Worm (Caenorhabditis elegans): ENCODE data around the gene F22F7.4.

Gene F22F7.4

DNA sequence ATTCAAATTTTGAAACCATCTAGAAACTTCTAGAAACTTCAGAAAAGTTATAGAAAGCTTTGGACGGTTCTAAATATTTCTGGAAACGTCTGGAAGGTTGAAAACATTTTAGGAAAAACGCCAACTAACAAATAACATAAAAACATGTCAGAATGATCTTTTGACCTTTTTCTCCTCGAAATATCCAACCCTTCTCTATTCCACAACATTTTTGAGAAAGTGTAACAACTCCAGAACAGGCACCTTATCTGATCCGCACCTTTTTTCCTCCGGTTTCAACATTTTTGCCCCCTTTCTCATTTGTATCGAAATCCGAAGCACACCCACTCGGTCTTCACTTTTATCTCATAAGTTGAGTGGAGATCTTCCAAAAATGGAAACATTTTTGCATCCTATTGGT lies 4.5 kb upstream of the F22F7.4 start, which contains the start of gene F22F7.3:
TSS of gene F22F7.3 (plus strand) at position 301 of the 400 bp plus-strand sequence.
- TF ChIP-seq rpc-1 (optimal IDR thresholded peaks at IDR 0.05) (no peak), rpc-1 (tag; optimal IDR thresholded peaks at IDR 0.05) (no peak), snpc-1.3 (tag; optimal IDR thresholded peaks at IDR 0.05; ENCODE audit: insufficient read depth) (no peak), Y53F4B.3 (GFP tag; IDR thresholded peaks at IDR 0.05) (no peak), snpc-3.4 (tag; optimal IDR thresholded peaks at IDR 0.05) (no peak), him-1 (tag; optimal IDR thresholded peaks at IDR 0.05) (no peak), egl-18 (GFP tag; IDR thresholded peaks at IDR 0.05) (no peak), lin-54 (GFP tag; optimal IDR thresholded peaks at IDR 0.05) (no peak), ZK185.1 (tag; optimal IDR thresholded peaks at IDR 0.05; ENCODE audit: poor library complexity, severe bottlenecking) (no peak), B0336.3 (GFP tag; IDR thresholded peaks at IDR 0.05) (no peak), F33H1.4 (GFP tag; IDR thresholded peaks at IDR 0.05) (no peak), ztf-25 (GFP tag; IDR thresholded peaks at IDR 0.05) (no peak), lsy-27 (tag; optimal IDR thresholded peaks at IDR 0.05; ENCODE audit: borderline replicate concordance, insufficient read depth) (no peak), B0035.1 (tag; optimal IDR thresholded peaks at IDR 0.05) (no peak), mel-28 (tag; optimal IDR thresholded peaks at IDR 0.05; ENCODE audit: borderline replicate concordance) (no peak), sptf-2 (GFP tag; optimal IDR thresholded peaks at IDR 0.05) (no peak), athp-1 (tag; optimal IDR thresholded peaks at IDR 0.05) (no peak), cebp-1 (GFP tag; IDR thresholded peaks at IDR 0.05) (no peak), cebp-1 (tag; optimal IDR thresholded peaks at IDR 0.05) (no peak), attf-3 (GFP tag; conservative IDR thresholded peaks at IDR 0.05) (no peak), nfya-1 (tag; optimal IDR thresholded peaks at IDR 0.05; ENCODE audit: borderline replicate concordance, insufficient read depth) (no peak)

DNA sequence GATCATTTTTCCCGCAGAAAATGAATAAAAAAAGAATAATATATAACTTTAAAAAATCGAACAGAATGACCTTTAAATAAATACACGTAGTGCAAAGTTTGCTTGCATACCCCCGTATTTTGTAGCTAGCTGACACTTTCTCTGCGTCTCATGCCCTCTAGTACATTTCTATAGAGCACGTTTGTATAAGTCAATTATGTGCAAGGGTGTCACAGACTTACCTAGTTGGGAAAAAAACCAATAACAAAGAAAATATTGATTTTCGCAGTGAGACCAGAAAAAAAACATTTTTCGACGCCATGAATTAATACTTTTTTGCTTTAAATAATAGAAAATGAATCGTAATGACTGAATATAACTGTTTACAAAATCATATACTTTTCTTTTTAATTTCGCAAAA lies 3.4 kb upstream of the F22F7.4 start, which contains the start of gene ckb-4:
TSS of gene ckb-4 (minus strand) at position 140 of the 400 bp plus-strand sequence.
- TF ChIP-seq nhr-80 (tag; optimal IDR thresholded peaks at IDR 0.05), result peak; percentile 22
- no peak for TF ChIP-seq F52B5.7 (tag; optimal IDR thresholded peaks at IDR 0.05)

DNA sequence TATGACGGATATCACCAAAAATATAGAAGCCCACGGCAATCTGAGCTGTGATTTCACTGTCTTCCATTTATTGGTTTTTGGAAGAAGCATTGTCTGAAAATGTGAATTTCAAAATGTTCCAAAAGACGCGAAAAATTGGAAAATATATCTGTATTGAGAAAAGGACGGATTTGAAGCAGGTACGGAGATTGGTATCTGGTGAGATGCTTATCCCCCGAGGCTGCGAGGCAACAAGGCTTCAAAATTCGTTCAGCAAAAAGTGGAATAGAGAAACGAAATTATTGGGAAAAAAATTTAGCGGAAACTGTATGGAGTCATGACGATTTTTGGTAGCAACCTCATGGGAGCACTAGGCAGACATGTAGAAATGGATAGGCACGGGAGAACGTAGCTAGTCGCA lies 2.8 kb downstream of the F22F7.4 start, which contains the start of gene F36F12.1:
TSS of gene F36F12.1 (minus strand) at position 101 of the 400 bp plus-strand sequence.
- TF ChIP-seq attf-5 (GFP tag; optimal IDR thresholded peaks at IDR 0.05) (no peak), rpc-1 (optimal IDR thresholded peaks at IDR 0.05) (no peak), rpc-1 (tag; optimal IDR thresholded peaks at IDR 0.05) (no peak), B0261.1 (tag; optimal IDR thresholded peaks at IDR 0.05) (no peak), F49E8.2 (tag; optimal IDR thresholded peaks at IDR 0.05; ENCODE audit: insufficient read depth) (no peak), bed-2 (GFP tag; IDR thresholded peaks at IDR 0.05) (no peak), B0035.1 (tag; optimal IDR thresholded peaks at IDR 0.05) (no peak), repo-1 (tag; optimal IDR thresholded peaks at IDR 0.05) (no peak), athp-1 (tag; optimal IDR thresholded peaks at IDR 0.05) (no peak), mxl-1 (tag; optimal IDR thresholded peaks at IDR 0.05) (no peak), rec-8 (tag; optimal IDR thresholded peaks at IDR 0.05) (no peak), snpc-4 (GFP tag; optimal IDR thresholded peaks at IDR 0.05) (no peak), snpc-4 (tag; optimal IDR thresholded peaks at IDR 0.05) (no peak), F55B11.4 (tag; optimal IDR thresholded peaks at IDR 0.05; ENCODE audit: borderline replicate concordance, insufficient read depth) (no peak), lag-1 (GFP tag; IDR thresholded peaks at IDR 0.05) (no peak), F57A8.1 (GFP tag; optimal IDR thresholded peaks at IDR 0.05) (no peak), pbrm-1 (GFP tag; IDR thresholded peaks at IDR 0.05) (no peak)

Data from whole organism, young adult.